Fruit fly (Drosophila melanogaster) whole organism, prepupa: ENCODE data around the gene CG33322.

ENCODE experiments used
- CG10631 ChIP-seq: fragments of 200-800 bp; sonication (Bioruptor generic); optimal IDR thresholded peaks from 2 replicates; lab custom pipeline; 2016; ENCODE audit warnings: missing biosample characterization, missing genetic modification characterization
- CG10669 ChIP-seq: fragments of 200-800 bp; sonication (Bioruptor generic); optimal IDR thresholded peaks from 3 replicates; lab custom pipeline; 2018; ENCODE audit warnings: missing biosample characterization, mild to moderate bottlenecking, missing genetic modification characterization, moderate library complexity
- CG11294 ChIP-seq: fragments of 200-800 bp; sonication (Bioruptor generic); IDR thresholded peaks from 2 replicates; pipeline ENCODE4 v1.3.6; 2022; ENCODE audit warnings: missing biosample characterization, missing genetic modification characterization
- CG11762 ChIP-seq: fragments of 200-800 bp; sonication (Bioruptor generic); optimal IDR thresholded peaks from 3 replicates; lab custom pipeline; 2016; ENCODE audit warnings: missing biosample characterization, missing genetic modification characterization; ENCODE audit not compliant: insufficient read depth
- CG11902 ChIP-seq: fragments of 200-800 bp; sonication (Bioruptor generic); optimal IDR thresholded peaks from 3 replicates; lab custom pipeline; 2016; ENCODE audit warnings: missing biosample characterization, missing genetic modification characterization
- CG15336 ChIP-seq: fragments of 200-800 bp; sonication (Bioruptor generic); IDR thresholded peaks from 2 replicates; pipeline ENCODE4 v1.3.6; 2022; ENCODE audit warnings: missing biosample characterization, missing genetic modification characterization
- CG1621 ChIP-seq: fragments of 200-800 bp; sonication (Bioruptor generic); optimal IDR thresholded peaks from 3 replicates; lab custom pipeline; 2018; ENCODE audit warnings: missing biosample characterization, mild to moderate bottlenecking, missing genetic modification characterization
- CG16779 ChIP-seq: fragments of 200-800 bp; sonication (Bioruptor generic); optimal IDR thresholded peaks from 3 replicates; lab custom pipeline; 2017; ENCODE audit warnings: missing biosample characterization, mild to moderate bottlenecking, missing genetic modification characterization
- CG3032 ChIP-seq: fragments of 200-800 bp; optimal IDR thresholded peaks from 2 replicates; lab custom pipeline; 2019; ENCODE audit warnings: missing biosample characterization, mild to moderate bottlenecking, missing genetic modification characterization, moderate library complexity
- CG32006 ChIP-seq: fragments of 200-800 bp; sonication (Bioruptor generic); optimal IDR thresholded peaks from 3 replicates; lab custom pipeline; 2017; ENCODE audit warnings: missing biosample characterization, mild to moderate bottlenecking, missing genetic modification characterization
- CG3919 ChIP-seq: fragments of 200-800 bp; sonication (Bioruptor generic); optimal IDR thresholded peaks from 3 replicates; lab custom pipeline; 2016; ENCODE audit warnings: missing biosample characterization, missing genetic modification characterization
- CG4318 ChIP-seq: fragments of 200-800 bp; sonication (Bioruptor generic); optimal IDR thresholded peaks from 3 replicates; lab custom pipeline; 2017; ENCODE audit warnings: missing biosample characterization, mild to moderate bottlenecking, missing genetic modification characterization
- CG6163 ChIP-seq: fragments of 200-800 bp; sonication (Bioruptor generic); IDR thresholded peaks from 3 replicates; pipeline ENCODE4 v1.3.6; 2022; ENCODE audit warnings: missing biosample characterization, missing genetic modification characterization
- CG6276 ChIP-seq: fragments of 200-800 bp; sonication (Bioruptor generic); optimal IDR thresholded peaks from 2 replicates; lab custom pipeline; 2017; ENCODE audit warnings: missing biosample characterization, mild to moderate bottlenecking, missing genetic modification characterization
- CG6792 ChIP-seq: fragments of 200-800 bp; sonication (Bioruptor generic); optimal IDR thresholded peaks from 3 replicates; lab custom pipeline; 2016; ENCODE audit warnings: missing biosample characterization, missing genetic modification characterization
- CG6808 ChIP-seq: fragments of 200-800 bp; sonication (Bioruptor generic); optimal IDR thresholded peaks from 3 replicates; lab custom pipeline; 2017; ENCODE audit warnings: missing biosample characterization, missing genetic modification characterization, mild to moderate bottlenecking, moderate library complexity, missing genetic modification reagents
- CG6854 ChIP-seq: fragments of 200-800 bp; sonication (Bioruptor generic); optimal IDR thresholded peaks from 2 replicates; lab custom pipeline; 2017; ENCODE audit warnings: missing biosample characterization, mild to moderate bottlenecking, missing genetic modification characterization
- CG7368 ChIP-seq: fragments of 200-800 bp; sonication (Bioruptor generic); optimal IDR thresholded peaks from 3 replicates; lab custom pipeline; 2016; ENCODE audit warnings: missing biosample characterization, missing genetic modification characterization
- CG8119 ChIP-seq: fragments of 200-800 bp; sonication (Bioruptor generic); IDR thresholded peaks from 3 replicates; pipeline ENCODE4 v1.3.6; 2022; ENCODE audit warnings: missing biosample characterization, missing genetic modification characterization
- CG8319 ChIP-seq: fragments of 200-800 bp; sonication (Bioruptor generic); optimal IDR thresholded peaks from 3 replicates; lab custom pipeline; 2016; ENCODE audit warnings: missing biosample characterization, missing genetic modification characterization
- CG8632 ChIP-seq: fragments of 200-800 bp; sonication (Bioruptor generic); optimal IDR thresholded peaks from 3 replicates; lab custom pipeline; 2016; ENCODE audit warnings: missing biosample characterization, missing genetic modification characterization
- CG9139 ChIP-seq: fragments of 200-800 bp; sonication (Bioruptor generic); optimal IDR thresholded peaks from 3 replicates; lab custom pipeline; 2017; ENCODE audit warnings: missing biosample characterization, mild to moderate bottlenecking, missing genetic modification characterization
- Eip75B ChIP-seq: fragments of 200-800 bp; sonication (Bioruptor generic); optimal IDR thresholded peaks from 3 replicates; lab custom pipeline; 2016; ENCODE audit warnings: missing biosample characterization, missing genetic modification characterization
- Eip78C ChIP-seq: fragments of 200-800 bp; sonication (Bioruptor generic); peaks from one replicate; lab custom pipeline; 2016; ENCODE audit warnings: missing biosample characterization, missing genetic modification characterization
- Eip93F ChIP-seq: fragments of 200-800 bp; sonication (Bioruptor generic); optimal IDR thresholded peaks from 2 replicates; lab custom pipeline; 2016; ENCODE audit warnings: missing biosample characterization, mild to moderate bottlenecking, missing genetic modification characterization
- Ets21C ChIP-seq: fragments of 200-800 bp; sonication (Bioruptor generic); optimal IDR thresholded peaks from 3 replicates; lab custom pipeline; 2016; ENCODE audit warnings: missing biosample characterization, missing genetic modification characterization
- Ets96B ChIP-seq: fragments of 200-800 bp; optimal IDR thresholded peaks from 2 replicates; lab custom pipeline; 2019; ENCODE audit warnings: missing biosample characterization, mild to moderate bottlenecking, missing genetic modification characterization, moderate library complexity
- Gug ChIP-seq: fragments of 200-800 bp; sonication (Bioruptor generic); IDR thresholded peaks from 2 replicates; pipeline ENCODE4 v1.3.6; 2022; ENCODE audit warnings: missing biosample characterization, missing genetic modification characterization
- Hr38 ChIP-seq: sonication (Bioruptor generic); optimal IDR thresholded peaks from 2 replicates; lab custom pipeline; 2016; ENCODE audit warnings: missing biosample characterization, missing genetic modification characterization
- Hr39 ChIP-seq: fragments of 200-800 bp; sonication (Bioruptor generic); optimal IDR thresholded peaks from 2 replicates; lab custom pipeline; 2016; ENCODE audit warnings: missing biosample characterization, missing genetic modification characterization
- Hr4 ChIP-seq: fragments of 200-800 bp; sonication (Bioruptor generic); optimal IDR thresholded peaks from 3 replicates; lab custom pipeline; 2016; ENCODE audit warnings: missing biosample characterization, missing genetic modification characterization
- Lpt ChIP-seq: fragments of 200-800 bp; sonication (Bioruptor generic); optimal IDR thresholded peaks from 3 replicates; lab custom pipeline; 2016; ENCODE audit warnings: missing biosample characterization, missing genetic modification characterization
- OdsH ChIP-seq: fragments of 200-800 bp; sonication (Bioruptor generic); optimal IDR thresholded peaks from 3 replicates; lab custom pipeline; 2016; ENCODE audit warnings: missing biosample characterization, missing genetic modification characterization
- Sox102F ChIP-seq: fragments of 200-800 bp; sonication (Bioruptor generic); optimal IDR thresholded peaks from 2 replicates; lab custom pipeline; 2016; ENCODE audit warnings: missing biosample characterization, mild to moderate bottlenecking, missing genetic modification characterization
- Sox14 ChIP-seq: fragments of 200-800 bp; sonication (Bioruptor generic); optimal IDR thresholded peaks from 3 replicates; lab custom pipeline; 2016; ENCODE audit warnings: missing biosample characterization, missing genetic modification characterization
- Sox15 ChIP-seq: fragments of 200-800 bp; sonication (Bioruptor generic); optimal IDR thresholded peaks from 3 replicates; lab custom pipeline; 2016; ENCODE audit warnings: missing biosample characterization, missing genetic modification characterization
- achi ChIP-seq: fragments of 200-800 bp; sonication (Bioruptor generic); optimal IDR thresholded peaks from 3 replicates; lab custom pipeline; 2016; ENCODE audit warnings: missing biosample characterization, missing genetic modification characterization
- cyc ChIP-seq: fragments of 200-800 bp; sonication (Bioruptor generic); optimal IDR thresholded peaks from 3 replicates; lab custom pipeline; 2016; ENCODE audit warnings: missing biosample characterization, missing genetic modification characterization
- dac ChIP-seq: fragments of 200-800 bp; sonication (Bioruptor generic); optimal IDR thresholded peaks from 2 replicates; lab custom pipeline; 2017; ENCODE audit warnings: missing biosample characterization, mild to moderate bottlenecking, missing genetic modification characterization
- dsx ChIP-seq: fragments of 200-800 bp; optimal IDR thresholded peaks from 3 replicates; lab custom pipeline; 2019; ENCODE audit warnings: missing biosample characterization, mild to moderate bottlenecking, missing genetic modification characterization, moderate library complexity; ENCODE audit not compliant: poor library complexity, severe bottlenecking
- esn ChIP-seq: fragments of 200-800 bp; sonication (Bioruptor generic); optimal IDR thresholded peaks from 2 replicates; lab custom pipeline; 2016; ENCODE audit warnings: missing biosample characterization, mild to moderate bottlenecking, missing genetic modification characterization, moderate library complexity
- fd59A ChIP-seq: fragments of 200-800 bp; sonication (Bioruptor generic); optimal IDR thresholded peaks from 2 replicates; lab custom pipeline; 2017; ENCODE audit warnings: missing biosample characterization, mild to moderate bottlenecking, missing genetic modification characterization, missing genetic modification reagents
- fd85E ChIP-seq: fragments of 200-800 bp; sonication (Bioruptor generic); optimal IDR thresholded peaks from 3 replicates; lab custom pipeline; 2016; ENCODE audit warnings: missing biosample characterization, missing genetic modification characterization
- fkh ChIP-seq: fragments of 200-800 bp; sonication (Bioruptor generic); optimal IDR thresholded peaks from 3 replicates; lab custom pipeline; 2017; ENCODE audit warnings: missing biosample characterization, mild to moderate bottlenecking, missing genetic modification characterization, moderate library complexity
- lz ChIP-seq: fragments of 200-800 bp; sonication (Bioruptor generic); optimal IDR thresholded peaks from 3 replicates; lab custom pipeline; 2016; ENCODE audit warnings: missing biosample characterization, missing genetic modification characterization
- net ChIP-seq: fragments of 200-800 bp; sonication (Bioruptor generic); optimal IDR thresholded peaks from 3 replicates; lab custom pipeline; 2016; ENCODE audit warnings: missing biosample characterization, missing genetic modification characterization
- pdm3 ChIP-seq: fragments of 200-800 bp; sonication (Bioruptor generic); optimal IDR thresholded peaks from 3 replicates; lab custom pipeline; 2016; ENCODE audit warnings: missing biosample characterization, missing genetic modification characterization
- salr ChIP-seq, 2 experiments: fragments of 200-800 bp; sonication (Bioruptor generic); optimal IDR thresholded peaks; 3 replicates each; lab custom pipeline; 2016 to 2018; ENCODE audit warnings: missing biosample characterization in 2 of 2, missing genetic modification characterization in 2 of 2, mild to moderate bottlenecking in 1 of 2
- spab ChIP-seq: fragments of 200-800 bp; sonication (Bioruptor generic); optimal IDR thresholded peaks from 2 replicates; lab custom pipeline; 2017; ENCODE audit warnings: missing biosample characterization, mild to moderate bottlenecking, missing genetic modification characterization, missing genetic modification reagents
- svp ChIP-seq: fragments of 200-800 bp; sonication (Bioruptor generic); peaks from one replicate; lab custom pipeline; 2016; ENCODE audit warnings: missing biosample characterization, missing genetic modification characterization
- topi ChIP-seq: fragments of 200-800 bp; sonication (Bioruptor generic); optimal IDR thresholded peaks from 3 replicates; lab custom pipeline; 2016; ENCODE audit warnings: missing biosample characterization, missing genetic modification characterization
- vri ChIP-seq: fragments of 200-800 bp; sonication (Bioruptor generic); optimal IDR thresholded peaks from 3 replicates; lab custom pipeline; 2016; ENCODE audit warnings: missing biosample characterization, mild to moderate bottlenecking, missing genetic modification characterization

CG33322 gene

dm6 chr2L:20787271-20787791, 28.7 kb downstream of the CG33322 start, which contains the start of gene Pomp:
Pomp (plus strand) TSS chr2L:20787656.
- TF ChIP-seq Ets96B (tag; lab: Kevin White, UChicago) (peak; percentile 56), Eip93F (GFP tag; lab: Kevin White, UChicago) (peak; percentile 53), Hr38 (GFP tag; lab: Kevin White, UChicago) (no peak), CG6163 (GFP tag; lab: Robert Waterston, UW) (peak; percentile 70), CG11902 (GFP tag; lab: Kevin White, UChicago) (peak; percentile 54), dsx (GFP tag; lab: Kevin White, UChicago) (no peak), OdsH (peak; percentile 80), Hr4 (GFP tag; lab: Kevin White, UChicago) (peak; percentile 75), vri (GFP tag; lab: Kevin White, UChicago) (peak; percentile 61), CG15336 (GFP tag; lab: Robert Waterston, UW) (peak; percentile 80), CG6808 (GFP tag; lab: Kevin White, UChicago) (no peak), Lpt (GFP tag; lab: Kevin White, UChicago) (peak; percentile 59), Sox14 (GFP tag; lab: Kevin White, UChicago) (peak; percentile 53), CG16779 (tag; lab: Kevin White, UChicago) (no peak), CG8119 (GFP tag; lab: Robert Waterston, UW) (peak; percentile 73; the same call in 2 of the 3 replicates), Gug (GFP tag; lab: Robert Waterston, UW) (peak; percentile 28; the same call in 1 of the 2 replicates), fd85E (GFP tag; lab: Kevin White, UChicago) (peak; percentile 39), CG3919 (peak; percentile 84), Sox102F (GFP tag; lab: Kevin White, UChicago) (peak; percentile 76), CG1621 (tag; lab: Kevin White, UChicago) (peak; percentile 16), esn (GFP tag; lab: Kevin White, UChicago) (peak; percentile 82), Hr39 (GFP tag; lab: Kevin White, UChicago) (peak; percentile 64), Sox15 (GFP tag; lab: Kevin White, UChicago) (peak; percentile 39), salr (GFP tag; optimal IDR thresholded peaks at IDR 0.05; lab: Kevin White, UChicago) (peak; percentile 6 to 22), CG32006 (peak; percentile 75), CG7368 (GFP tag; lab: Kevin White, UChicago) (peak; percentile 74), lz (GFP tag; lab: Kevin White, UChicago) (peak; percentile 66), CG6854 (GFP tag; lab: Kevin White, UChicago) (no peak), CG10669 (GFP tag; lab: Kevin White, UChicago) (peak; percentile 62), pdm3 (GFP tag; lab: Kevin White, UChicago) (peak; percentile 71), CG11762 (GFP tag; lab: Kevin White, UChicago) (peak; percentile 51), achi (GFP tag; lab: Kevin White, UChicago) (peak; percentile 69), CG8319 (GFP tag; lab: Kevin White, UChicago) (peak; percentile 66), CG8632 (GFP tag; lab: Kevin White, UChicago) (peak; percentile 64), CG9139 (GFP tag; lab: Kevin White, UChicago) (no peak), spab (GFP tag; lab: Kevin White, UChicago) (peak; percentile 36), net (peak; percentile 75), CG4318 (GFP tag; lab: Kevin White, UChicago) (peak; percentile 49), CG6276 (GFP tag; lab: Kevin White, UChicago) (no peak), CG10631 (GFP tag; lab: Kevin White, UChicago) (peak; percentile 68), CG6792 (peak; percentile 62), dac (GFP tag; lab: Kevin White, UChicago) (peak; percentile 56), fkh (no peak), fd59A (GFP tag; lab: Kevin White, UChicago) (peak; percentile 3), Ets21C (GFP tag; lab: Kevin White, UChicago) (peak; percentile 52), CG11294 (GFP tag; lab: Robert Waterston, UW) (peak; percentile 51; the same call in 1 of the 2 replicates), CG3032 (tag; lab: Kevin White, UChicago) (peak; percentile 68), Eip75B (peak; percentile 94), svp (GFP tag; lab: Kevin White, UChicago) (peak; percentile 84), topi (GFP tag; lab: Kevin White, UChicago) (peak; percentile 74), cyc (peak; percentile 71), Eip78C (peak; percentile 93)
